Worm (Caenorhabditis elegans): Measurements from ENCODE around the gene sftb-1.

The sftb-1 gene

DNA sequence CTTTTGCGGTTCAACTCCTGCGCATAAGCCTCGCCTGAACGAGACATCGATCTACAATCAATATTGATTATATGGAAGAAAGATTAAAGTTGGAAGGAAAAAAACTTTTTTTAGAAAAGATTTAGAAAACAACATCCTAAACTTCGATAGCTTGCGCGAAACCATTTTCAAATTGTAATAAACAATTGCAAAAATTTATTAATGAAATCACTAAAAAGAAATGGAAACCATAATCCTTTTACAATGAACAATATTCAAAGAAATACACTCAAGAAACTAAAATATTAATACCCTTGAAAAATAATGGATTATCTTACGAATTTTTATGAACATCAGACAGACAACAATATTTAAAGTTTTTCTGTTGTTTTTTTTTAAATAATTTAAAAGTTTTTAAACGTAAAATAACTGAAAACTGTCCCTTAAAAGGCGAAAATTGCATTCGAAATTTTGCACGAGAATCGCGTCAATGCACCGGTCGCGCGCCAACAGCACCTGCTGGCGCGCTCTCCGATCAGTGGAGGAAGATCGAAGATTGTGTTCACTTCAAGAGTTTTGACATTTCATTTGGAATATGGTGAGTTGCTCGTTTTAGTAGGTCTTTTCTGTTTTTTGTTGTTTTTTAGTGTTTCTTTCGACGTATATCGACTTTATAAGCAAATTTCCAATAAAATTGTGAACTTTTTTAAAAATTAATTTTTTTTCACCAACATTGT, at the start of gene sftb-1, which contains the start of gene R10E4.1:
Gene sftb-1 (minus strand): TSS at position 51 of the 716 bp plus-strand sequence.
Gene R10E4.1 (plus strand): TSS at position 524 of the 716 bp plus-strand sequence.
- TF ChIP-seq F13C5.2 (tag; optimal IDR thresholded peaks at IDR 0.05) (peak; percentile 2), hmbx-1 (tag; optimal IDR thresholded peaks at IDR 0.05) (no peak)

DNA sequence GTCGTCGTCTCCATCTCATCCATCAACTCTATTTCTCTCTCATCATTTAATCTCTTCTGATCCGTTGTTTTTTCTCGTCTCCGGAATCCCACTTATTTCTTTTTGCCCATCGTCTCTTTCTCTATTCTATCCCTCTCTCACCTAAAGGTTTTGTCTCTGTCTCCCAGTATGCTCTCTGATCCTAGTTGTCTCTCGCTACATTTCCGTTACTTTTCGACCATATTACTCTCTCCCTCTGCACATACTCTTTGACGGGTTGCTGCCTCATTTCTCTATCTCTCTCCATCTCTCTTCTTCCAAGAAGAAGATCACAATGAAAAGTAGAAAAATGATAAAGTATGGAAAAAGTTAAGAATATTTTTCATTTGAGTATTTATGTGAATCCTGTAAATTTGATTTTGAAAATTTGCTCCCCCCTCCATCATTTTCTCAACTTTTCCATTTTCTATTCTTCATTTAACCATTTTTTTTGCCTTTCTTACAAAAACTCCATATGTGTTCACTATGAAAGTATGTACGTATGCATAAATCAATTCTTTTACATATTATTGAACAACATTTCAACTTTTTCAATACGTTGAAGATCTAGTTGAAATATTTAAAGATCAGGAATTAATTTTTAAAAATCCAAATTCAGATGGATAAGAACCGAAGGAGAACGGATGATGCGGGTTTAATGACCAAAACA, 48.1 kb upstream of the sftb-1 start, which contains the start of gene tag-131:
Gene tag-131 (plus strand): TSS at position 638 of the 688 bp plus-strand sequence.
- no peak for TF ChIP-seq tbx-11 (GFP tag; IDR thresholded peaks at IDR 0.05)
- no peak for TF ChIP-seq sea-1 (GFP tag; conservative IDR thresholded peaks at IDR 0.05)
- TF ChIP-seq pes-1 (GFP tag; IDR thresholded peaks at IDR 0.05) = no peak
- TF ChIP-seq hnd-1 (tag; optimal IDR thresholded peaks at IDR 0.05) = no peak
- TF ChIP-seq tra-4 (tag; optimal IDR thresholded peaks at IDR 0.05) = no peak

DNA sequence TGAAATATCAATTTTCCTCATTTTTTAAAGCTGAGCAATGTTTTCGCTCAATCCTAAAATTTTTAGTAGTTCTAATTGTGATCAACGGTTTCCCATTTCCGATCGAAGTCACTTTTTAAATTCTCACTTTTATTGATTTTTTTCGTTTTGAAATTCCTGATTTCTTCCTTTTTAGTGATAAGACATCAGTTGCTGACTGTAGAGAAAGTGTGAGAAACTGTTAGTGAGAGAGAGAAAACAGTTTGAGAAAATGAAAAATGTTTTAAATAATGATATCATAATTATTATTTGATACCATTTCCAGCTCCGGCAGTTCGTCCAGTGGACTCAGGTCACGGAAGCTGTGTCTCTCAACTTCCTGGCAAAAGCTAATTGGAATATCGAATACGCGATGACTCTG, 45.4 kb upstream of the sftb-1 start:
- TF ChIP-seq aly-1 (tag; optimal IDR thresholded peaks at IDR 0.05) (no peak), tbx-11 (GFP tag; IDR thresholded peaks at IDR 0.05) (no peak), hnd-1 (tag; optimal IDR thresholded peaks at IDR 0.05) (no peak), tra-4 (tag; optimal IDR thresholded peaks at IDR 0.05) (no peak), F13C5.2 (tag; optimal IDR thresholded peaks at IDR 0.05) (no peak), ceh-36 (tag; optimal IDR thresholded peaks at IDR 0.05) (no peak), ets-7 (tag; optimal IDR thresholded peaks at IDR 0.05) (no peak), scrt-1 (GFP tag; IDR thresholded peaks at IDR 0.05) (no peak), pes-1 (GFP tag; IDR thresholded peaks at IDR 0.05) (no peak), hmg-4 (GFP tag; optimal IDR thresholded peaks at IDR 0.05) (no peak), sea-1 (GFP tag; conservative IDR thresholded peaks at IDR 0.05) (no peak), ceh-13 (GFP tag; optimal IDR thresholded peaks at IDR 0.05) (no peak), flt-1 (GFP tag; IDR thresholded peaks at IDR 0.05) (no peak), B0310.2 (tag; optimal IDR thresholded peaks at IDR 0.05) (no peak), hmbx-1 (tag; optimal IDR thresholded peaks at IDR 0.05) (no peak), ama-1 (optimal IDR thresholded peaks at IDR 0.05) (no peak), tbx-37 (GFP tag; conservative IDR thresholded peaks at IDR 0.05) (no peak)

DNA sequence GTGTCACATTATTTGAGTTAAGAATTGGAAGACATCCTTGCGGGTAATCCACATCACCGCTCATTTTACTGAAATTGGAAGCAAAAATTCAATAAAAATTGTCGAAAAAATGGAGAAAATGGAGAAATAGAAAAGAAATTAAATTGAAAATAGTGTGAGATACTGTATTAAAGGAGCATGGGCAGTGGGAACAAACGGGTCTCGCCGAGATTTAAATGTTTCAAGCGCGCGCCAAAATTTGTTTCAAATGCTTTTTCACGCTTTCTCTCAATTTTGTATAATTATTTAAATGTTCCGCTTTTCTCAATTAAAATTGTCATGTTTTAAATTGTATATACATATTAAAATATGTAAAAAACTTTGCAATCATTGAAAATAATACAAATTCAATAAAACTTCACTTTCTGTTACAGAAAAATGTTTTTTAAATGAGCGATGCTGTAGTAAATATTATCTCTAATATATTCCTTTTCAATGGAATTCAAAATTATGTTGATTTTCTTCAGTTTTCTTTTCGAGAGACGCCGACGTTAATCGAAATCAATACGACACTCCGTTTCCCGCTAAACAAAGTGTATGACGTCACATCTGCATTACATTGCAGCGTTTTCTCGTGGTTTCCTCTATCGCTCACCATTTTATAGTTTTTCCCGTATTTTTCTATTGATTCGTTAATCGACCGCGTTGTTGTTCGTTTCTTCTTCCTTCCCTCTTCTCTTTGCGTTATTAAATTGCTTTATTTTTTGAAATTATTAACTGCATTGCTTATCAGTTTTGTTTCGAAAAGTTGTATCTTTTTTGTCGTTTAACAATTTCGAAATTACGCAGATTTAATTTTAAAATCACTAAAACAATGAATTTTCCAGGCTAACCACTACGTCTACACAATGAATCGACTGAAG, 44.2 kb upstream of the sftb-1 start, which contains the start of the genes evl-14 and dcn-1:
Gene evl-14 (minus strand): TSS at position 68 of the 902 bp plus-strand sequence.
Gene dcn-1 (plus strand): TSS at position 852 of the 902 bp plus-strand sequence.
- no peak for TF ChIP-seq tbx-37 (GFP tag; conservative IDR thresholded peaks at IDR 0.05)
- no peak for TF ChIP-seq ceh-13 (GFP tag; optimal IDR thresholded peaks at IDR 0.05)
- TF ChIP-seq B0310.2 (tag; optimal IDR thresholded peaks at IDR 0.05) = no peak
- TF ChIP-seq tra-4 (tag; optimal IDR thresholded peaks at IDR 0.05) = no peak
- TF ChIP-seq hnd-1 (tag; optimal IDR thresholded peaks at IDR 0.05) = no peak
- no peak for TF ChIP-seq ets-7 (tag; optimal IDR thresholded peaks at IDR 0.05)
- TF ChIP-seq hmbx-1 (tag; optimal IDR thresholded peaks at IDR 0.05) = no peak
- TF ChIP-seq tbx-11 (GFP tag; IDR thresholded peaks at IDR 0.05) = no peak
- no peak for TF ChIP-seq F13C5.2 (tag; optimal IDR thresholded peaks at IDR 0.05)
- no peak for TF ChIP-seq ama-1 (optimal IDR thresholded peaks at IDR 0.05)
- no peak for TF ChIP-seq pes-1 (GFP tag; IDR thresholded peaks at IDR 0.05)
- no peak for TF ChIP-seq scrt-1 (GFP tag; IDR thresholded peaks at IDR 0.05)

DNA sequence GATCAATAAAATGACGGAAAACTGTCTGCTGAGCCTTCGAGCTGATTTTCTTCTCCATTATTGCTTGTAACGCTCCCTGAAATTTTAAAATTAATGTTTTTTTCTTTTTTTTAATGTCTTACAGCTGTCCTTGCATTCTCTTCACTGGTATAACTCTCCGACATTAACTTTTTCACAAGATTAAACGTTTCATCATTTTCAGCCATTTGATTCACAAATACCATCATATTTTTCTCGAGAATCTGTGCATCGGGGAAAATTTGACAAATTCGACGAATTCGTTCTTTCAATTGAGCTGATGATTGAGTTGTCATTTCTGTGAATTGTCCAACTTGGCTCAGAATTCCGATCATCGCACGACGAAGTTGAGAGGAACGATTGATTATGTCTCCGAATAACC, 40.2 kb upstream of the sftb-1 start:
- no peak for TF ChIP-seq hmg-4 (GFP tag; optimal IDR thresholded peaks at IDR 0.05)
- no peak for TF ChIP-seq F13C5.2 (tag; optimal IDR thresholded peaks at IDR 0.05)
- no peak for TF ChIP-seq scrt-1 (GFP tag; IDR thresholded peaks at IDR 0.05)
- no peak for TF ChIP-seq ets-7 (tag; optimal IDR thresholded peaks at IDR 0.05)
- no peak for TF ChIP-seq tra-4 (tag; optimal IDR thresholded peaks at IDR 0.05)
- TF ChIP-seq ceh-36 (tag; optimal IDR thresholded peaks at IDR 0.05) = no peak
- TF ChIP-seq flt-1 (GFP tag; IDR thresholded peaks at IDR 0.05) = no peak
- no peak for TF ChIP-seq hnd-1 (tag; optimal IDR thresholded peaks at IDR 0.05)

DNA sequence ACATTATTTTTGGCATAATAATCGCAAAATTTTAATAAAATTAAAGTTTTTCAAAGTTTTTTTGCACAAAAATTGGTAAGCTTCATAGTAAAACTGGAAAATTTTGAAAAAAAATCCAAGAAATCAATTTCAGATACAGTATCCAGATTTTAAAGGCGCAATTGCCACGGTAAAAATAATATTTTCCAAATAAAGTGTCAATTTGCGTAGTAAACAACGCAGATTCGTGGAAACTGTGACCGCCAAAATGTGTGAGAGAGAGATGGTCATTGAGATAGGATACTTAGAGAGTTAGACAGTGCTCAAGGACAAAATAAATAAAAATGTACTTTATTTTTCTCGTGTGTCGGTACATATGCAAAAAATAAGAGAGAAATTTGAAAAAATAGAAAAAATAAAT, 33.7 kb upstream of the sftb-1 start:
- TF ChIP-seq tra-4 (tag; optimal IDR thresholded peaks at IDR 0.05) = no peak
- TF ChIP-seq pes-1 (GFP tag; IDR thresholded peaks at IDR 0.05) = no peak
- TF ChIP-seq tbx-37 (GFP tag; conservative IDR thresholded peaks at IDR 0.05) = no peak
- no peak for TF ChIP-seq ceh-36 (tag; optimal IDR thresholded peaks at IDR 0.05)
- no peak for TF ChIP-seq ets-7 (tag; optimal IDR thresholded peaks at IDR 0.05)
- no peak for TF ChIP-seq hmg-4 (GFP tag; optimal IDR thresholded peaks at IDR 0.05)
- TF ChIP-seq aly-1 (tag; optimal IDR thresholded peaks at IDR 0.05) = no peak
- TF ChIP-seq ceh-13 (GFP tag; optimal IDR thresholded peaks at IDR 0.05) = no peak
- TF ChIP-seq F13C5.2 (tag; optimal IDR thresholded peaks at IDR 0.05) = no peak
- TF ChIP-seq scrt-1 (GFP tag; IDR thresholded peaks at IDR 0.05) = no peak
- TF ChIP-seq ama-1 (optimal IDR thresholded peaks at IDR 0.05) = no peak
- no peak for TF ChIP-seq B0310.2 (tag; optimal IDR thresholded peaks at IDR 0.05)
- no peak for TF ChIP-seq hnd-1 (tag; optimal IDR thresholded peaks at IDR 0.05)

DNA sequence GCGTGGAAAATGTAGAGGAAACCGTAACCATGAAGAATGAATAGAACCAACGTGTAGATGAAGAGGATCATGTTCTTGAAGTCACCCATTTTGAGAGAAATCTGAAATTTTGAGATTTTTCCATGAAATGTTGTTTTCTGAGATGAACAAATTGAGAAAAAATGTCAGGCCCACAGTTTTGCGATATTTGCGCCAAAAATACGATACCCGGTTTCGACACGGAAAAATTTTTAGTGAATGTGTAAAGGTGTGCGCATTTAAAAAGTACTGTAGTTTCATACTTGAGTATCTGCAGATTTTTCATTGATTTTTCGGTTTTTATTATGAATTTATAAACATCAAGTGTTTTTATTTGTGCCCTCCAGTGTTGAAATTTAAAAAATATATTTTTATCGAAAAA, 33.2 kb upstream of the sftb-1 start, which contains the start of gene R10E4.9:
Gene R10E4.9 (minus strand): TSS at position 101 of the 400 bp plus-strand sequence.
- TF ChIP-seq tra-4 (tag; optimal IDR thresholded peaks at IDR 0.05) (no peak), tbx-11 (GFP tag; IDR thresholded peaks at IDR 0.05) (no peak), ets-7 (tag; optimal IDR thresholded peaks at IDR 0.05) (no peak), sea-1 (GFP tag; conservative IDR thresholded peaks at IDR 0.05) (no peak), F13C5.2 (tag; optimal IDR thresholded peaks at IDR 0.05) (no peak), scrt-1 (GFP tag; IDR thresholded peaks at IDR 0.05) (no peak), flt-1 (GFP tag; IDR thresholded peaks at IDR 0.05) (no peak), ceh-36 (tag; optimal IDR thresholded peaks at IDR 0.05) (no peak), ama-1 (optimal IDR thresholded peaks at IDR 0.05) (no peak), hnd-1 (tag; optimal IDR thresholded peaks at IDR 0.05) (no peak)
